Worm (Caenorhabditis elegans): Measurements from ENCODE around the gene str-35.

str-35 gene

DNA sequence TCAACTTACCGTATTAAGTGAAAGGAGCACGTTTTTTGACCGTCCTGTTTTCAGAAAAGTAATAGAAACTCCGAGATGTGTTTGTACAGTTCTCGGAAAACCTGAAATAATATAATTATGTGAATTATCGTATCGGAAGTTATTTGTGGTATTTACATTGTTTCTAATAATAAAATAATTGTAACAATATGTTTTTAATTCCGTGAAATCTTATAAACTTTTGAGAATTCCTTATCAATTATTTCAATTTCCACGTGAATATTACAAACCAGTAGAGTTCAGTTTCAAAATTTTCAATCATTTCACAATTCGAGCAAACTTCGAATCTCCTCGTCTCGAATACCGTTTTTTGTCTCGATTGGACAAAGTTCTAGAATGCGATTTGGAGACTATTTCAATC lies 3.6 kb upstream of the str-35 start, which contains the start of gene T08H10.3:
Gene T08H10.3, plus strand, starts transcription at position 301 of the 400 bp plus-strand sequence.
- TF ChIP-seq sea-2 (GFP tag; IDR thresholded peaks at IDR 0.05) (no peak), B0336.3 (GFP tag; IDR thresholded peaks at IDR 0.05) (no peak), F39B2.1 (GFP tag; IDR thresholded peaks at IDR 0.05) (no peak), F49E8.2 (tag; optimal IDR thresholded peaks at IDR 0.05; ENCODE audit: insufficient read depth) (no peak), F57C9.4 (tag; optimal IDR thresholded peaks at IDR 0.05) (no peak), lir-1 (GFP tag; conservative IDR thresholded peaks at IDR 0.05) (no peak), athp-1 (tag; optimal IDR thresholded peaks at IDR 0.05) (no peak), egl-44 (GFP tag; IDR thresholded peaks at IDR 0.05) (no peak), lin-40 (tag; optimal IDR thresholded peaks at IDR 0.05) (no peak), hlh-12 (tag; optimal IDR thresholded peaks at IDR 0.05) (no peak), F57A8.1 (GFP tag; optimal IDR thresholded peaks at IDR 0.05) (no peak)

DNA sequence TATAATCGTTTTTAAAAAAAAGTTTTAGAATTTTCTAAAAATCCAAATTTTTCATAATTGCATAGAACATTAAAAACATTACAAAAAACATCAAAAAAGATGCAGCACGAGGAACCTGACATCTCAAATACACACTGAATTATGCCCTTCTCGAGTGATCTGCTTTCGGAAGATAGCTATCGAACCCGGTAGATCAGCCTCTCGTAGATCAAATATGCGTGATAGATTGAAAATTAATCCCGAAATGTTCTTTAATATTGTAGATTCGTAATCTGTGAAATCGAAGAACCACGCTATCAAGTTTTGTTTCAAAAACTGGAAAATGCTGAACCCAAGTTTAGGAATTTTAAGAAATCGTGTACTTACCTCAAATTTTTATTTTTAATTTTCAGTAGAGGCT lies 7.2 kb downstream of the str-35 start:
- no peak for TF ChIP-seq C17E4.6 (GFP tag; IDR thresholded peaks at IDR 0.05)
- TF ChIP-seq ceh-100 (GFP tag; IDR thresholded peaks at IDR 0.05) = no peak
- TF ChIP-seq hmg-1.2 (GFP tag; IDR thresholded peaks at IDR 0.05) = no peak
- no peak for TF ChIP-seq C06A6.2 (GFP tag; conservative IDR thresholded peaks at IDR 0.05)
- no peak for TF ChIP-seq hlh-26 (GFP tag; conservative IDR thresholded peaks at IDR 0.05)
- no peak for TF ChIP-seq unc-62 (GFP tag; optimal IDR thresholded peaks at IDR 0.05)
- TF ChIP-seq madf-8 (GFP tag; conservative IDR thresholded peaks at IDR 0.05) = no peak
- TF ChIP-seq hmg-20 (GFP tag; IDR thresholded peaks at IDR 0.05) = no peak
- no peak for TF ChIP-seq mcd-1 (GFP tag; IDR thresholded peaks at IDR 0.05)
- TF ChIP-seq ztf-6 (GFP tag; IDR thresholded peaks at IDR 0.05) = no peak
- TF ChIP-seq B0336.3 (GFP tag; IDR thresholded peaks at IDR 0.05) = no peak
- TF ChIP-seq hsf-1 (GFP tag; IDR thresholded peaks at IDR 0.05) = no peak
- no peak for TF ChIP-seq tbp1 (GFP tag; optimal IDR thresholded peaks at IDR 0.05)
- TF ChIP-seq snpc-4 (GFP tag; optimal IDR thresholded peaks at IDR 0.05) = no peak
- TF ChIP-seq snpc-4 (tag; optimal IDR thresholded peaks at IDR 0.05) = no peak
- TF ChIP-seq snpc-1.1 (tag; optimal IDR thresholded peaks at IDR 0.05; ENCODE audit: insufficient read depth) = no peak
- no peak for TF ChIP-seq sea-2 (GFP tag; IDR thresholded peaks at IDR 0.05)
- TF ChIP-seq K11D2.4 (GFP tag; IDR thresholded peaks at IDR 0.05) = no peak
- no peak for TF ChIP-seq aptf-3 (GFP tag; IDR thresholded peaks at IDR 0.05)
- TF ChIP-seq T26A5.8 (tag; optimal IDR thresholded peaks at IDR 0.05) = no peak
- TF ChIP-seq hrde-1 (tag; optimal IDR thresholded peaks at IDR 0.05; ENCODE audit: borderline replicate concordance) = no peak

DNA sequence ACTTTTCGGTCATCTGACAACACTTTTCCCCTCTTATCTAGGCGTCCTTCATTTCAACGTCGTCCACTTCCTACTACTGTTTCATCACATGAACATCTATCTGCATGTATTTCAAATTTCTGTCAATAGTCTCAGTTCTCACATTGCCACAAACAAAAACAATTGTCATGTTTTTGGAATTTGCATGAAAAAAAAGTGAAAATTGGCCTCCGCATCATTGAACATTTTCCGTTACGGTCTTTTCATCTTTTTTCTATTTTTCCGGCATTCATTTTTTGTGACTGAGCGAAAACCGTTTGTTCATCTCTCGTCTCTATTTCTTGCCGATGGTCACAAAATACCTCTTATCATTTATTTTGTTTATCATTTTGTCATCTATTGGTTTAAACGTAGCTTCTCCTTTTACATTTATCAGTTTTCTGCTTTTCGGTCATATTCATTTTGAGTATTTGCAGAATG lies 8.4 kb downstream of the str-35 start, which contains the start of gene exc-15:
Gene exc-15, plus strand, starts transcription at position 411 of the 459 bp plus-strand sequence.
- TF ChIP-seq lin-40 (tag; optimal IDR thresholded peaks at IDR 0.05) (peak; percentile 39), dox-1 (GFP tag; IDR thresholded peaks at IDR 0.05) (0 out of 2 replicates have a peak, but pooled peaks have one; percentile 13), nhr-80 (tag; optimal IDR thresholded peaks at IDR 0.05) (peak; percentile 96), nhr-90 (tag; optimal IDR thresholded peaks at IDR 0.05) (peak; percentile 27), sdz-38 (tag; optimal IDR thresholded peaks at IDR 0.05) (no peak), Y53G8AR.9 (GFP tag; conservative IDR thresholded peaks at IDR 0.05) (no peak), cebp-1 (GFP tag; IDR thresholded peaks at IDR 0.05) (no peak), cebp-1 (tag; optimal IDR thresholded peaks at IDR 0.05) (peak; percentile 23), snpc-4 (GFP tag; optimal IDR thresholded peaks at IDR 0.05) (no peak), snpc-4 (tag; optimal IDR thresholded peaks at IDR 0.05) (no peak), pha-4 (tag; optimal IDR thresholded peaks at IDR 0.05) (peak; percentile 61)

Data from whole organism, young adult.